Worm (Caenorhabditis elegans): Measurements from ENCODE around the gene try-9.

try-9 gene

ce11 chrII:4367923-4368322 lies at the start of gene try-9:
try-9 (plus strand) TSS chrII:4368223.
- TF ChIP-seq dao-5 (tag; optimal IDR thresholded peaks at IDR 0.05) = no peak
- TF ChIP-seq W03F9.2 (tag; optimal IDR thresholded peaks at IDR 0.05) = no peak
- TF ChIP-seq him-1 (tag; optimal IDR thresholded peaks at IDR 0.05) = no peak

- no peak for TF ChIP-seq him-1 (tag; optimal IDR thresholded peaks at IDR 0.05)
Measured at ce11 chrII:4319537-4320019, 48.4 kb upstream of the try-9 start, which contains the start of gene Y52E8A.6. Y52E8A.6 (minus strand) TSS chrII:4319969.

- TF ChIP-seq W03F9.2 (tag; optimal IDR thresholded peaks at IDR 0.05) (no peak), him-1 (tag; optimal IDR thresholded peaks at IDR 0.05) (no peak), dao-5 (tag; optimal IDR thresholded peaks at IDR 0.05) (no peak)
Measured at ce11 chrII:4320455-4320854, 47.6 kb upstream of the try-9 start, which contains the start of gene Y52E8A.2. Y52E8A.2 (plus strand) TSS chrII:4320836.

ce11 chrII:4321766-4322165 lies 46.3 kb upstream of the try-9 start, which contains the start of gene Y52E8A.1:
Y52E8A.1 (plus strand) TSS chrII:4322066.
- TF ChIP-seq him-1 (tag; optimal IDR thresholded peaks at IDR 0.05) (no peak), W03F9.2 (tag; optimal IDR thresholded peaks at IDR 0.05) (no peak), dao-5 (tag; optimal IDR thresholded peaks at IDR 0.05) (no peak)

ce11 chrII:4322871-4323270 lies 45.2 kb upstream of the try-9 start, which contains the start of gene H20J04.6:
H20J04.6 (plus strand) TSS chrII:4323256.
- TF ChIP-seq W03F9.2 (tag; optimal IDR thresholded peaks at IDR 0.05) = no peak
- TF ChIP-seq him-1 (tag; optimal IDR thresholded peaks at IDR 0.05) = no peak
- no peak for TF ChIP-seq dao-5 (tag; optimal IDR thresholded peaks at IDR 0.05)

ce11 chrII:4324061-4324460 lies 44.0 kb upstream of the try-9 start, which contains the start of gene mog-2:
mog-2 (plus strand) TSS chrII:4324361.
- TF ChIP-seq dao-5 (tag; optimal IDR thresholded peaks at IDR 0.05) (no peak), W03F9.2 (tag; optimal IDR thresholded peaks at IDR 0.05) (no peak), him-1 (tag; optimal IDR thresholded peaks at IDR 0.05) (no peak)

ce11 chrII:4326420-4326819 lies 41.6 kb upstream of the try-9 start, which contains the start of gene pfd-2:
pfd-2 (plus strand) TSS chrII:4326720.
- TF ChIP-seq him-1 (tag; optimal IDR thresholded peaks at IDR 0.05) (no peak), W03F9.2 (tag; optimal IDR thresholded peaks at IDR 0.05) (no peak), dao-5 (tag; optimal IDR thresholded peaks at IDR 0.05) (no peak)

- no peak for TF ChIP-seq him-1 (tag; optimal IDR thresholded peaks at IDR 0.05)
- no peak for TF ChIP-seq dao-5 (tag; optimal IDR thresholded peaks at IDR 0.05)
- TF ChIP-seq W03F9.2 (tag; optimal IDR thresholded peaks at IDR 0.05) = no peak
Measured at ce11 chrII:4328716-4329115, 39.3 kb upstream of the try-9 start, which contains the start of gene H20J04.4. H20J04.4 (plus strand) TSS chrII:4329016.

- TF ChIP-seq W03F9.2 (tag; optimal IDR thresholded peaks at IDR 0.05) (no peak), him-1 (tag; optimal IDR thresholded peaks at IDR 0.05) (no peak), dao-5 (tag; optimal IDR thresholded peaks at IDR 0.05) (no peak)
Measured at ce11 chrII:4334448-4334847, 33.6 kb upstream of the try-9 start, which contains the start of gene madf-3. madf-3 (plus strand) TSS chrII:4334748.

ce11 chrII:4337731-4338130 lies 30.3 kb upstream of the try-9 start:
- TF ChIP-seq dao-5 (tag; optimal IDR thresholded peaks at IDR 0.05) (no peak), W03F9.2 (tag; optimal IDR thresholded peaks at IDR 0.05) (no peak), him-1 (tag; optimal IDR thresholded peaks at IDR 0.05) (no peak)

ce11 chrII:4339882-4340281 lies 28.1 kb upstream of the try-9 start, which contains the start of gene athp-2:
athp-2 (plus strand) TSS chrII:4340182.
- TF ChIP-seq W03F9.2 (tag; optimal IDR thresholded peaks at IDR 0.05) (no peak), him-1 (tag; optimal IDR thresholded peaks at IDR 0.05) (no peak)

ce11 chrII:4341484-4341883 lies 26.5 kb upstream of the try-9 start:
- TF ChIP-seq W03F9.2 (tag; optimal IDR thresholded peaks at IDR 0.05) (no peak), dao-5 (tag; optimal IDR thresholded peaks at IDR 0.05) (no peak), him-1 (tag; optimal IDR thresholded peaks at IDR 0.05) (no peak)

- TF ChIP-seq W03F9.2 (tag; optimal IDR thresholded peaks at IDR 0.05) (no peak), dao-5 (tag; optimal IDR thresholded peaks at IDR 0.05) (no peak)
Measured at ce11 chrII:4344317-4344716, 23.7 kb upstream of the try-9 start.

ce11 chrII:4350888-4351287 lies 17.1 kb upstream of the try-9 start, which contains the start of gene H20J04.9:
H20J04.9 (plus strand) TSS chrII:4351188.
- TF ChIP-seq him-1 (tag; optimal IDR thresholded peaks at IDR 0.05) = no peak
- no peak for TF ChIP-seq dao-5 (tag; optimal IDR thresholded peaks at IDR 0.05)
- TF ChIP-seq W03F9.2 (tag; optimal IDR thresholded peaks at IDR 0.05) = no peak

- TF ChIP-seq dao-5 (tag; optimal IDR thresholded peaks at IDR 0.05) (no peak), him-1 (tag; optimal IDR thresholded peaks at IDR 0.05) (no peak)
Measured at ce11 chrII:4355217-4355616, 12.8 kb upstream of the try-9 start, which contains the start of the genes H20J04.7 and H20J04.1. H20J04.7 (minus strand) TSS chrII:4355317. H20J04.1 (plus strand) TSS chrII:4355613.

Data from whole organism, L4/young adult.